Fruit fly (Drosophila melanogaster): ENCODE results near the gene CG17996.

DNA sequence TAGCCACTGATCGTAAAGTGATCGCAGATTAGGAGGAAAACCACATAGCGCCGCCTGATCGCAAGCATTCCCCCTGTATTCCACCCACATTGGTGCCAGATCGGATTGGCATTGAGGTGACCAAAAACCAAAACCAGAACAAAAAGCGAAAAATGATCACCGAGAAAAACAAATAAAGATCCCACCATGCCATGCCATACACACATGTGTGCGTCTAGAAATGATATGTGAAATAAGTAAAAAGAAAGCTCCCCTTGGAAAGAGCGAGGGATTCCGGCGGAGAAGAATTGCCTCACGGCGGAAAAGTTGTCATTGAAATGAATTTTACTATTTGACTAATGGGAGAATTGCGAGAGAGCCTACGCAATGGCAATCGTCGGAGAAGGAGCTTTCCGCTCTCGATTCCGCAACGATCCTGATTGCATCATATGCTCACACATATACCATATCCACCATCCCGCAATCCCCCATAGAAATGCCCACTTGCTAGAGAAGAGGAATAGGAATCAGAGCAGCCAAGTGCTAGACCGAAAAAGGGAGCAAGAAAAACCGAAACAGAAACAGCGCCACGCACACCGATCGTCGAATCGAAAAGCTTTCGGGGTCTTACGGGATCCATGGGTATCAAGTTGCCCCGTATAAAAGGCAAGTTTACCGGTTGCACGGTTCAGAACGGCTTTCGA lies 35.4 kb upstream of the CG17996 start, which contains the start of gene Mhc:
- no peak for TF ChIP-seq D1 (tag; optimal IDR thresholded peaks at IDR 0.05)
- 0 out of 3 replicates have a peak, but pooled peaks have one; percentile 36 for TF ChIP-seq CG4496 (GFP tag; IDR thresholded peaks at IDR 0.05)
- TF ChIP-seq CG34367 (tag; optimal IDR thresholded peaks at IDR 0.05): no peak
- no peak for TF ChIP-seq EcR (GFP tag; optimal IDR thresholded peaks at IDR 0.05)
- no peak for TF ChIP-seq CG8301 (tag; optimal IDR thresholded peaks at IDR 0.05)
- no peak for TF ChIP-seq Snoo (tag; optimal IDR thresholded peaks at IDR 0.05)
- TF ChIP-seq CG17806 (tag; optimal IDR thresholded peaks at IDR 0.05): no peak
- no peak for TF ChIP-seq CG14655 (GFP tag; optimal IDR thresholded peaks at IDR 0.05)
- no peak for TF ChIP-seq CG10348 (GFP tag; IDR thresholded peaks at IDR 0.05)
- no peak for TF ChIP-seq rn (GFP tag; IDR thresholded peaks at IDR 0.05)
- TF ChIP-seq CG8159 (tag; optimal IDR thresholded peaks at IDR 0.05): no peak
- no peak for TF ChIP-seq Pif1A (GFP tag; optimal IDR thresholded peaks at IDR 0.05)
- no peak for TF ChIP-seq Ets98B (GFP tag; IDR thresholded peaks at IDR 0.05)
- no peak for TF ChIP-seq CG12605 (GFP tag; IDR thresholded peaks at IDR 0.05)
